Worm (Caenorhabditis elegans) whole organism, late embryonic: ENCODE measurements around the gene dph-7.

Experiments used
- ceh-14 ChIP-seq: sonication (generic microtip); optimal IDR thresholded peaks from 2 replicates; lab custom pipeline; 2016; ENCODE audit warnings: missing genotype, missing genetic modification characterization, missing compliant biosample characterization
- ceh-18 ChIP-seq: sonication (generic microtip); optimal IDR thresholded peaks from 2 replicates; lab custom pipeline; 2016; ENCODE audit warnings: missing genetic modification characterization, missing compliant biosample characterization
- ceh-31 ChIP-seq: sonication (generic microtip); optimal IDR thresholded peaks from 2 replicates; lab custom pipeline; 2016; ENCODE audit warnings: missing genetic modification characterization, missing compliant biosample characterization
- ceh-45 ChIP-seq: fragments of 200-800 bp; sonication (Bioruptor generic); IDR thresholded peaks from 2 replicates; pipeline ENCODE4 v1.3.6; 2022; ENCODE audit warnings: missing genetic modification reagents, missing genetic modification characterization, missing compliant biosample characterization
- ceh-9 ChIP-seq: sonication (generic microtip); optimal IDR thresholded peaks from 2 replicates; lab custom pipeline; 2016; ENCODE audit warnings: mild to moderate bottlenecking, missing genetic modification characterization, inconsistent platforms, missing compliant biosample characterization
- elt-2 ChIP-seq: sonication (generic microtip); optimal IDR thresholded peaks from 2 replicates; lab custom pipeline; 2016; ENCODE audit warnings: missing genetic modification reagents, missing genetic modification characterization, missing compliant biosample characterization
- fkh-6 ChIP-seq: sonication (generic microtip); optimal IDR thresholded peaks from 2 replicates; lab custom pipeline; 2016; ENCODE audit warnings: missing genetic modification characterization, missing compliant biosample characterization
- hlh-30 ChIP-seq: sonication (generic microtip); optimal IDR thresholded peaks from 2 replicates; lab custom pipeline; 2017; ENCODE audit warnings: antibody characterized with exemption, missing genetic modification characterization, missing compliant biosample characterization; ENCODE audit not compliant: insufficient read depth
- hlh-6 ChIP-seq: sonication (generic microtip); optimal IDR thresholded peaks from 2 replicates; lab custom pipeline; 2016; ENCODE audit warnings: missing genotype, missing genetic modification characterization, missing compliant biosample characterization
- pqm-1 ChIP-seq: sonication (generic microtip); optimal IDR thresholded peaks from 2 replicates; lab custom pipeline; 2016; ENCODE audit warnings: missing genetic modification characterization, missing compliant biosample characterization
- ref-2 ChIP-seq: sonication (generic microtip); optimal IDR thresholded peaks from 2 replicates; lab custom pipeline; 2016; ENCODE audit warnings: missing genetic modification characterization, missing compliant biosample characterization
- rnt-1 ChIP-seq: sonication (generic microtip); optimal IDR thresholded peaks from 2 replicates; lab custom pipeline; 2016; ENCODE audit warnings: missing genetic modification characterization, missing compliant biosample characterization
- sdc-2 ChIP-seq: sonication (generic microtip); optimal IDR thresholded peaks from 2 replicates; lab custom pipeline; 2016; ENCODE audit warnings: missing genotype, missing genetic modification characterization, missing compliant biosample characterization
- tbx-2 ChIP-seq: sonication (generic microtip); optimal IDR thresholded peaks from 2 replicates; lab custom pipeline; 2016; ENCODE audit warnings: missing genetic modification characterization, missing compliant biosample characterization
- unc-86 ChIP-seq: sonication (generic microtip); optimal IDR thresholded peaks from 2 replicates; lab custom pipeline; 2016; ENCODE audit warnings: missing genetic modification characterization, missing compliant biosample characterization

The dph-7 gene

ce11 chrIII:13359847-13360246 is 44.9 kb downstream of the dph-7 start (continued):
- TF ChIP-seq ceh-9 (tag; lab: Kevin White, UChicago) (no peak), ceh-45 (no peak), fkh-6 (tag; lab: Kevin White, UChicago) (peak; percentile 18), ceh-31 (tag; lab: Kevin White, UChicago) (peak; percentile 84), hlh-30 (tag; lab: Kevin White, UChicago) (peak; percentile 67), hlh-6 (tag; lab: Kevin White, UChicago) (no peak), ceh-14 (tag; lab: Kevin White, UChicago) (no peak), rnt-1 (peak; percentile 48), unc-86 (tag; lab: Kevin White, UChicago) (no peak), pqm-1 (tag; lab: Kevin White, UChicago) (no peak), elt-2 (no peak), tbx-2 (tag; lab: Kevin White, UChicago) (peak; percentile 68), sdc-2 (tag; lab: Kevin White, UChicago) (no peak), ref-2 (tag; lab: Kevin White, UChicago) (peak; percentile 35), ceh-18 (no peak)
- TF ChIP-seq, all 69 proteins: peak for 12
